Worm (Caenorhabditis elegans) whole organism, early embryonic: ENCODE results near the gene srh-31.

Experiments
- B0310.2 ChIP-seq: sonication (generic microtip); optimal IDR thresholded peaks from 2 replicates; lab custom pipeline; 2016; ENCODE audit warnings: mild to moderate bottlenecking, missing genetic modification characterization, missing compliant biosample characterization
- aly-1 ChIP-seq: sonication (generic microtip); optimal IDR thresholded peaks from 2 replicates; lab custom pipeline; 2016; ENCODE audit warnings: missing genetic modification characterization, missing compliant biosample characterization
- ama-1 ChIP-seq: fragments of 150-350 bp; optimal IDR thresholded peaks from 2 replicates; lab custom pipeline; 2014
- ceh-36 ChIP-seq: sonication (generic microtip); optimal IDR thresholded peaks from 2 replicates; lab custom pipeline; 2016; ENCODE audit warnings: missing genetic modification characterization, inconsistent platforms, missing compliant biosample characterization
- flt-1 ChIP-seq: fragments of 200-800 bp; sonication (Bioruptor generic); IDR thresholded peaks from 2 replicates; pipeline ENCODE4 v1.3.6; 2022; ENCODE audit warnings: missing genetic modification characterization, missing compliant biosample characterization
- pes-1 ChIP-seq: fragments of 200-800 bp; sonication (Bioruptor generic); IDR thresholded peaks from 2 replicates; pipeline ENCODE4 v1.3.6; 2022; ENCODE audit warnings: missing genetic modification reagents, missing genetic modification characterization, missing compliant biosample characterization
- sea-1 ChIP-seq: fragments of 200-800 bp; sonication (Bioruptor generic); conservative IDR thresholded peaks from 2 replicates; pipeline ENCODE4 v1.3.6; 2022; ENCODE audit warnings: missing genetic modification characterization, missing compliant biosample characterization
- tbx-11 ChIP-seq: fragments of 200-800 bp; sonication (Bioruptor generic); IDR thresholded peaks from 2 replicates; pipeline ENCODE4 v1.3.6; 2022; ENCODE audit warnings: missing genetic modification characterization, missing compliant biosample characterization
- tbx-37 ChIP-seq: fragments of 200-800 bp; sonication (Bioruptor generic); conservative IDR thresholded peaks from 2 replicates; pipeline ENCODE4 v1.3.6; 2022; ENCODE audit warnings: missing genetic modification reagents, missing genetic modification characterization, missing compliant biosample characterization

DNA sequence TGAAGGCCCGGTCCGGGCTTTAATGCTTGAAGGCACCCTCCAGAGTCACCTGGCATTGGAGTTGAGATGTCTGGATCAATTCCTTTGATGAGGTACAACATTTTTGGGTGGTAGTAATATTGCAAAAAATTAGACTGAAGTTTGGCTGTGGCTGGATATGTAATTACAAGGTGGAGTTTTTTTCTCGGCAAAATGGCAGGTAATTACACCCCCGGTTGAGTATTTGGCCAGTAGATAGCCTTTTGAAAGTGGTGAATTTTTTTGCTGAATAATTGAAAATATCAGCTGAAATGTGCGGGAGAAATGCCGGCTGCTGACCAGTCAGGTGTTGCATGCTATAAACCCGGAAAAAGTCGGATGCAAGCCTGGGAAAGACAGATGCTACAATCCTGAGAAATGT lies 8.0 kb upstream of the srh-31 start, which contains the start of gene Y26G10.4:
- no peak for TF ChIP-seq B0310.2 (tag; lab: Kevin White, UChicago)
- TF ChIP-seq ceh-36 (tag; lab: Kevin White, UChicago), result no peak
- no peak for TF ChIP-seq tbx-37
- no peak for TF ChIP-seq flt-1
- no peak for TF ChIP-seq aly-1 (tag; lab: Kevin White, UChicago)
- TF ChIP-seq sea-1, result no peak
- no peak for TF ChIP-seq tbx-11 (GFP tag; lab: Robert Waterston, UW)
- TF ChIP-seq ama-1 (lab: Kevin White, UChicago), result no peak
- no peak for TF ChIP-seq pes-1
